Worm (Caenorhabditis elegans) whole organism, midembryonic: Measurements from ENCODE around the gene E02A10.3.

ENCODE experiments used
- T22C8.4 ChIP-seq: fragments of 200-800 bp; sonication (Bioruptor generic); IDR thresholded peaks from 2 replicates; pipeline ENCODE4 v1.3.6; 2022; ENCODE audit warnings: missing genetic modification characterization, missing compliant biosample characterization
- cog-1 ChIP-seq: sonication (generic microtip); optimal IDR thresholded peaks from 2 replicates; lab custom pipeline; 2016; ENCODE audit warnings: missing genetic modification characterization, missing compliant biosample characterization
- flt-1 ChIP-seq: fragments of 200-800 bp; sonication (Bioruptor generic); IDR thresholded peaks from 2 replicates; pipeline ENCODE4 v1.3.6; 2022; ENCODE audit warnings: missing genetic modification characterization, missing compliant biosample characterization
- klf-2 ChIP-seq: fragments of 200-800 bp; sonication (Bioruptor generic); conservative IDR thresholded peaks from 2 replicates; pipeline ENCODE4 v1.3.6; 2022; ENCODE audit warnings: missing genetic modification reagents, missing genetic modification characterization, missing compliant biosample characterization
- med-1 ChIP-seq: sonication (generic microtip); optimal IDR thresholded peaks from 2 replicates; lab custom pipeline; 2017; ENCODE audit warnings: missing genetic modification characterization, mild to moderate bottlenecking, missing compliant biosample characterization, antibody characterized with exemption, missing genetic modification reagents; ENCODE audit not compliant: insufficient read depth
- ref-1 ChIP-seq: fragments of 200-800 bp; sonication (Bioruptor generic); conservative IDR thresholded peaks from 2 replicates; pipeline ENCODE4 v1.3.6; 2022; ENCODE audit warnings: missing genetic modification reagents, missing genetic modification characterization, missing compliant biosample characterization
- tab-1 ChIP-seq: fragments of 200-800 bp; sonication (Bioruptor generic); IDR thresholded peaks from 2 replicates; pipeline ENCODE4 v1.3.6; 2022; ENCODE audit warnings: missing genetic modification characterization, missing compliant biosample characterization
- ztf-23 ChIP-seq: fragments of 200-800 bp; sonication (Bioruptor generic); IDR thresholded peaks from 2 replicates; pipeline ENCODE4 v1.3.6; 2022; ENCODE audit warnings: missing genetic modification reagents, missing genetic modification characterization, missing compliant biosample characterization
- ztf-29 ChIP-seq: fragments of 200-800 bp; sonication (Bioruptor generic); IDR thresholded peaks from 2 replicates; pipeline ENCODE4 v1.3.6; 2022; ENCODE audit warnings: missing genetic modification reagents, missing genetic modification characterization, missing compliant biosample characterization

The E02A10.3 gene

DNA sequence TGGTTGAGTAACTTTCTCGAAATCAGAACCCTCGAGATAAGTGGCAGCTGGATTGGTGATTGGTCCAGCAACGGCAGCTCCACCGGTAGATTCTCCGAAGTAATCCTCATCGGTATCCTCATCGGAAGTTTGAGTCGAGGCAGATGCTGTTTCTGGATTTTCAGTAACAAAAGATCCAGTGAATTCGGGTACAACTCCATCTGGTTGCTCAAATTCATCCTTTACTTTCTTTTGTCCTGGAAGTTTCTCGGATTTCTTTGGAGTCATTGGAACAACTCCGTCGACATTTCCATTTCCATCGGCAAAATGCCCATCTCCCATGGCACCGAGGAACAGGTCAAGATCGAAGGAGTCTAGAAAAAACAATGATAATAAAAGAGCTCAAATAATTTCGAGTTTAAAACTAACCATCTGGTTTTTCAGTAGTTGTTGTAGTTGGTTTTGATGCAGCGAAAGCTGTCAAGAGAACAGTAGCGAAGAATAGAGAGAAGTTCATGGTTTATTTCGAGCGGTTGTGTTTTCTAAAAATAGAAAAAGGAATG, 26.7 kb upstream of the E02A10.3 start, which contains the start of gene F45D3.4:
TSS of gene F45D3.4 (minus strand) at position 521 of the 542 bp plus-strand sequence.
- no peak for TF ChIP-seq klf-2 (GFP tag; lab: Robert Waterston, UW)
- no peak for TF ChIP-seq flt-1 (GFP tag; lab: Robert Waterston, UW)
- TF ChIP-seq ref-1 (GFP tag; lab: Robert Waterston, UW): no peak
- TF ChIP-seq ztf-23 (GFP tag; lab: Robert Waterston, UW): no peak

DNA sequence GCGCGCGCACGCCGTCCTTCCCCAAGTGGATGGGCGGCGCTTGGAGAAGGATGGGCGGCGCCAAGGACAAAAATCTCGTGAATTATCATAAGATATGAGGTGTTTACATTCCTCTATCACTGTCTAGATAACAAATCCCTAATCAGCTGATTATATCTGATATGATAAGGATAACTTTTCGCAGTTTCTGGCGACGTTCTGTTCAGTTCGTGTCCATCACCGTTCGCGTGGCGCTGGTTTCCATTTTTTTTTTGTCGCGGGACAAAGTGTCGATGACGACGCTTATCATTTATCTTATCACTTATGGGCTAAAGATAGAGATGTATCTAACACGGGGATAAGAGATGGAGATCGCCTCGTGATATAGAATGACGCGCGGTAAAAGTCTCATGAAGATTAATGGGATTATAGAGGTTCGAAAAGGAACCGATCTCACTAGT, 26.1 kb upstream of the E02A10.3 start:
- no peak for TF ChIP-seq ztf-29 (GFP tag; lab: Robert Waterston, UW)
- no peak for TF ChIP-seq med-1
- TF ChIP-seq tab-1: no peak
- TF ChIP-seq T22C8.4 (GFP tag; lab: Robert Waterston, UW): no peak
- TF ChIP-seq klf-2 (GFP tag; lab: Robert Waterston, UW): no peak
- no peak for TF ChIP-seq ztf-23 (GFP tag; lab: Robert Waterston, UW)
- TF ChIP-seq flt-1 (GFP tag; lab: Robert Waterston, UW): no peak
- no peak for TF ChIP-seq cog-1 (tag; lab: Kevin White, UChicago)
- no peak for TF ChIP-seq ref-1 (GFP tag; lab: Robert Waterston, UW)

DNA sequence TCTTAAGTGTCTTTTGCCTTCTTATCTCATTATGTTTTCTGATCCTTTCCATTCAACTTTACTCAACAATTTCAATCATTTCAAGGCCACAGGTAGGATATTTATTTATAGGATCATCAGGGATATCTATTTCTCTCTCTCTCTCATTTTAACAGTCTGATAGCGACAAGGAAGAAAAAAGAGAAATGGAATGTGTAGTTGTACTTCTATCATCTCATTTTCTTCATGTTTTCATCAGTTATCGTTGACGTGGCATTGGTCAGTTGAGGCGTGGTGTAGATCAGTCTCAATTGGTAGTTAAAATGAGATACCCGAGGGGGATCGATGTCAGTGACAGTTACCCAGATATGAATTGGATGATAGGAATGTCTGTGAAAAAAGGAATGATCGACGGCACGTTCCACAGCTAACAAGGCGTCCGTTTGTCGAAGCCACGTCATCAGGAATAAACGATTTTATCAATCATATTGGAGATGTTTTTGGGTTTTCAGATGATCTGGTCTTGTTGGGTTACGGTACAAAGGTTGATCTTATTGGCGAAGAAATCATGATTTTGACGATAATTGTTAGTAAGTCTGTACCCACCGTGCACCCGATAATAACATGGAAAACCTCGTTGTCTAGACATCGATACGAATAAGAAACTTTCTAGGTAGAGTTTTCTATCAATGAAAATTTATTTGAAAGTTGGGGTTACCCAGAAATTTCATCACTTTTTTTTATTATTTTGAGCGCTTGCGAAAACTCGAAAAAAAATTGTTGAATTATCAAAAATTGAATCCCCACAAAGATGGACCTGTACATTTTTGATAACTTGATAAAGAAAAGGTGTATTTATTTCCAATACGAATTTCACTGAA, 25.0 kb upstream of the E02A10.3 start:
- TF ChIP-seq med-1: no peak
- no peak for TF ChIP-seq tab-1
- no peak for TF ChIP-seq cog-1 (tag; lab: Kevin White, UChicago)
- no peak for TF ChIP-seq ref-1 (GFP tag; lab: Robert Waterston, UW)
- TF ChIP-seq T22C8.4 (GFP tag; lab: Robert Waterston, UW): no peak
- no peak for TF ChIP-seq klf-2 (GFP tag; lab: Robert Waterston, UW)
- TF ChIP-seq ztf-23 (GFP tag; lab: Robert Waterston, UW): no peak
- TF ChIP-seq flt-1 (GFP tag; lab: Robert Waterston, UW): no peak
- no peak for TF ChIP-seq ztf-29 (GFP tag; lab: Robert Waterston, UW)

DNA sequence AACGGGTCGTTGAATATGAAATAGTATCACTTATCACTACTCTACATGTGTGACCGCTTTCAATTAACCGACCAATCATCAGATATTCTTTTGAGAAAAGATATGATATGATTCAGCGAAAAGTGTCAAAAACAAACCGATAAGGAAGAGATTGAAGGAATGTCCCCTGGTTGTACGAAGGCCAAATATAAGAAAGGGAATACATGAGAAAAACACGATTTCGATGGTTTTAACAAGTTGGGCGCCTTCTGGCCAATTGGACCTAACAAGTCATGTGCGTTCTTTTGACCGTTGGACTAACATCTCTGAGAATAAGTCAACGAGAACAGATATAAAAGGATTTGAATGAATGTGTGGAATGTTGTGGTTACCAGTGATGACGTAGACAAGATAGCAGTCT, 23.5 kb upstream of the E02A10.3 start:
- TF ChIP-seq tab-1 (no peak), cog-1 (tag; lab: Kevin White, UChicago) (no peak), T22C8.4 (GFP tag; lab: Robert Waterston, UW) (no peak), flt-1 (GFP tag; lab: Robert Waterston, UW) (no peak), med-1 (no peak)

DNA sequence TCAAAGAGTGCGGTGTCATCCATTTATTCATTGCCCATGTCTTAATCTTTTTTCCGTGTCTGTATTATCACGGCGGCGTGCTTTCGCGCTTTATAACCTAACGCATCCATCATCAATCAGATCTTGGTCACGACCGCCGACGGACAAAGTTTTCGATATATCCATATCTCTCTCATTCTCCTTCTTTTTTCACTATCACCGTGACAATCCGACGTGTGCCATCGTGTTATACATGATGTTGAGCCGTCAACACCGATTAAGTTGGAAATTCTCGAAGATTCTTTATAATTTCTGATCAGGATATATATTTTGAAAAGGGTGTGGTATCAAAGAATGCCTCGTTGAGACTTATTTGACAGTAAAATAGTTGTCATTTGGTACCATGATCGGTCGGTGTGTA, 22.5 kb upstream of the E02A10.3 start:
- TF ChIP-seq ztf-23 (GFP tag; lab: Robert Waterston, UW) (no peak), ref-1 (GFP tag; lab: Robert Waterston, UW) (no peak)

DNA sequence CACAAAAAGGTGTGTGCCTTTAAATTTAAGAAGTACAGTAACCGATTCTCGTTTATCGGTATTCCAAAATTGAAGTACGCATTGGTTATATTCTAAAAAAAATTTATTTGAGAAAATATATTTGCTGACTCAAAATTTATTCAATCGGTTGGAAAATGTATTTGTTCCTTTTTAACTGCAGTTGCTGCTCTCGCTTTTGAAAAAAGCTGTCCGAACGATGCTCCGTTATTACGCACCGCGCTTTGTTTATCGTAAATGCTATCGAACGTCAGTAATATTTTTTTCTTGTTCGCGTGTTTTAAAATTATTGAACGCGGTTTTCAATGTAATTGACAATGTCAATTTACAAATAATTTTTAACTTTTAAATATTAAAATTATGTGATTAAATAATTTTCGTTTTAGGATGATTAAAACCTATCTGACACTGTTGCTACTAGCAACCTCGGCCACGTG, 19.0 kb upstream of the E02A10.3 start, which contains the start of gene sel-1:
TSS of gene sel-1 (plus strand) at position 405 of the 455 bp plus-strand sequence.
- TF ChIP-seq tab-1 (no peak), ref-1 (GFP tag; lab: Robert Waterston, UW) (no peak), klf-2 (GFP tag; lab: Robert Waterston, UW) (no peak), med-1 (no peak), flt-1 (GFP tag; lab: Robert Waterston, UW) (no peak), T22C8.4 (GFP tag; lab: Robert Waterston, UW) (no peak), cog-1 (tag; lab: Kevin White, UChicago) (no peak), ztf-23 (GFP tag; lab: Robert Waterston, UW) (no peak), ztf-29 (GFP tag; lab: Robert Waterston, UW) (no peak)

DNA sequence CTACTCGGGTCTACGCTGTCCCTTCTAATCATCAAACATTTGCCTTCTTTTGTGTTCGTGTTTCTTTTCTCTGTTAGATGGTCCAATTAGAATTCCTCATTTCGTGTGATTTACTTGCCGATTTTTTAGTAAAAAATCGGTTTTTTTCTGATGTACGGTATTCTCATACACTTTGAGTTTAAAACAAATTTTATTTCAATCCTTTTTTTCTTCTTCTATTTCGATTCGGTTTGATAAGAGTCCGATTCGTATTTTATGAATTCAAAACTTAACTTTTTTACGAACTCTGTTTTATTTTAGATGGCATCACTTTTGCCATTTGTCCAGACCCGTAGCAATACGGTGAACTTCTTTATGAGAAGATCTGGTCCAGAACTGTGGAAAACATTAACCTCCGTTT, 16.2 kb upstream of the E02A10.3 start, which contains the start of gene mrps-5:
TSS of gene mrps-5 (plus strand) at position 301 of the 400 bp plus-strand sequence.
- TF ChIP-seq cog-1 (tag; lab: Kevin White, UChicago) (no peak), flt-1 (GFP tag; lab: Robert Waterston, UW) (no peak), klf-2 (GFP tag; lab: Robert Waterston, UW) (no peak), tab-1 (no peak), ztf-29 (GFP tag; lab: Robert Waterston, UW) (no peak), ref-1 (GFP tag; lab: Robert Waterston, UW) (no peak), T22C8.4 (GFP tag; lab: Robert Waterston, UW) (no peak), med-1 (no peak), ztf-23 (GFP tag; lab: Robert Waterston, UW) (no peak)

DNA sequence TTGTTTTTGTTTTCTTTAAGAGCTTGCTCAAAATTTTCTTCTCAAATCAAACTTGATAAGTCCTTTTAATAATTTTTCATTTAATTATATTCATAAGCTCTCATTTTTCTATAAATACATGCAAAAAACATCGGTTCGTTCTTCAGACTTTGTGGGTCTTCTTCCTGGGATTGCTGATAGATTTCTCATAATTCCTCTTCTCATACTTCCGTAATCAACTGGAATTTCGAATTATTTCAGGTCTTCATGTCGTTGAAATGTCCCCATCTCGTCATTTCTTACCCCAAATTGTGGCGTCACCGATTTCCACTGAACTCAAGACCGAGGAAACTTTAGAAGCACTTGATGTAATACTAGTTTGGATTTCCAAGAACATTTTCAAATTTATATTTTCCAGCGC, 14.5 kb upstream of the E02A10.3 start:
- TF ChIP-seq flt-1 (GFP tag; lab: Robert Waterston, UW): no peak
- no peak for TF ChIP-seq ref-1 (GFP tag; lab: Robert Waterston, UW)
- no peak for TF ChIP-seq cog-1 (tag; lab: Kevin White, UChicago)

DNA sequence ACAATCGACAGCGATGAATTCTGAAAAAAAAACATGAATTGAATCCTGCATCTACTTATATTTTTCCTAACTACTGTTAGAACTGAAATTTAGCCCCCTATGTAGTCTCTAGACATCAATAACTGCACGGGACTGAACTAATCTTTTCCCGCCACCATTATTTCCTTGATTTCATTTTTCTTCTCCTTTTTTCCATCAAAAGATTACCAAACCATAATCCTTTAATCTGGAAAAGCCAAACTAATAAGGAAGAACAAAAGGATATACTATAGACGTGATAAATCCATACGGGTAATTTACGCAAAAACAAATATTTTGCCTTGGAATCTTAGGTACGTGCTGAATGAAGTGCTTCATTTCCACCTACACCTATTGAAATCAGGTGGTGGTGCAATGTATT, 12.1 kb upstream of the E02A10.3 start:
- TF ChIP-seq ref-1 (GFP tag; lab: Robert Waterston, UW): no peak
- TF ChIP-seq ztf-23 (GFP tag; lab: Robert Waterston, UW): no peak
- TF ChIP-seq T22C8.4 (GFP tag; lab: Robert Waterston, UW): no peak
- TF ChIP-seq cog-1 (tag; lab: Kevin White, UChicago): no peak
- no peak for TF ChIP-seq flt-1 (GFP tag; lab: Robert Waterston, UW)
- TF ChIP-seq tab-1: no peak
- TF ChIP-seq med-1: no peak
- TF ChIP-seq ztf-29 (GFP tag; lab: Robert Waterston, UW): no peak
- TF ChIP-seq klf-2 (GFP tag; lab: Robert Waterston, UW): no peak
